Fruit fly (Drosophila melanogaster) S2 (cell line): ENCODE measurements around the gene CG6149.

Source experiments
- CG8478 ChIP-seq: fragments of >200 bp; optimal IDR thresholded peaks from 2 replicates; lab custom pipeline; 2018
- CTCF ChIP-seq, 2 experiments: fragments of >200 bp; optimal IDR thresholded peaks; 2 replicates each; lab custom pipeline; 2018

DNA sequence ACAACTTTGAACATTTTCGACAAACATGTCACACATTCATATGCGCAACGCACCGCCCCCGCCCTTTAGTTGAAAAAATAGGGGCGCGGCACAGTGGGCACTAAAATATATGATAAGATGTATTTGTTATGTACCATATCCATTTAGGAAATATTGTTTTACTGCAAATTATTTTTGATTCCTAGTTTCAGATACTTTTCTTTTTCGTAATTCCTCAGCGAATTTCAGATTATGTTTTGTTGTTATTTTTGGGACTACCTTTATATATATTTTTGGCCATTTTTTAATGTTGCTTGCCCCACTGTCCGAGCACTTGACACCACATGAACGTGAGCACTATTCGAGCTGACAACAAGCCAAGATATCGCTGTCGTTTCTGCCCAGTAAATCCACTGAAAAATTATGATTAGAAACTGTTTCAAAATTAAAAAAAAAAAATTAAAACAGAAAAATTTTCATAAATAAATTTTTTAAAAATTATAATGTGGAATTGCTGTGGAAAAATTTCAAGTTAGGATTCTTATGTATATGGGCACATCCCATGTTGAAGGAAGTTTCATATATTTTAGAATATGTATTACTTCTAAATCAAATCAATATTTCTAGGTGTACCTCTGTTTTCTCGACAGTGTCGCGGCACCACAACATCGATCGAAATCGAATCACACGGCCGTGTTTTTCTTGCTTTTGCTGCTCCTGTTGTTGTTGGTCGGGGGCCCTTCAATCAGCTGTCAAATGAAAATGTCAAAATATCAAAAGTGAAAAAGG is 17.8 kb downstream of the CG6149 start:
- no peak for TF ChIP-seq CG8478 (lab: Kevin White, UChicago)
- TF ChIP-seq CTCF (optimal IDR thresholded peaks at IDR 0.05; lab: Kevin White, UChicago), result no peak
